Fruit fly (Drosophila melanogaster): Measurements from ENCODE around the gene Pp2C1.

Gene Pp2C1

dm6 chrX:4699775-4700174, 13.1 kb upstream of the Pp2C1 start:
- TF ChIP-seq OdsH (GFP tag; optimal IDR thresholded peaks at IDR 0.05) (peak; percentile 3), svp (GFP tag) (peak; percentile 71), CG3919 (GFP tag; optimal IDR thresholded peaks at IDR 0.05) (peak; percentile 19), Eip75B (GFP tag; optimal IDR thresholded peaks at IDR 0.05) (peak; percentile 47), fkh (GFP tag; optimal IDR thresholded peaks at IDR 0.05) (no peak), Sox14 (GFP tag; optimal IDR thresholded peaks at IDR 0.05) (no peak), CG11902 (GFP tag; optimal IDR thresholded peaks at IDR 0.05) (no peak), CG1621 (tag; optimal IDR thresholded peaks at IDR 0.05) (no peak), CG31627 (GFP tag; optimal IDR thresholded peaks at IDR 0.05) (no peak), pdm3 (GFP tag; optimal IDR thresholded peaks at IDR 0.05) (peak; percentile 6), Ets21C (GFP tag; optimal IDR thresholded peaks at IDR 0.05) (no peak), CG6276 (GFP tag; optimal IDR thresholded peaks at IDR 0.05) (no peak), CG8319 (GFP tag; optimal IDR thresholded peaks at IDR 0.05) (no peak), Met (GFP tag; optimal IDR thresholded peaks at IDR 0.05) (peak; percentile 24), Smox (GFP tag; optimal IDR thresholded peaks at IDR 0.05) (peak; percentile 30), Sox102F (GFP tag; optimal IDR thresholded peaks at IDR 0.05) (no peak), Hr4 (GFP tag; optimal IDR thresholded peaks at IDR 0.05) (no peak), ss (GFP tag; optimal IDR thresholded peaks at IDR 0.05) (no peak), CG11762 (GFP tag; optimal IDR thresholded peaks at IDR 0.05; ENCODE audit: insufficient read depth) (no peak), Lpt (GFP tag; optimal IDR thresholded peaks at IDR 0.05) (no peak), CG6163 (GFP tag; IDR thresholded peaks at IDR 0.05) (no peak), Eip93F (GFP tag; optimal IDR thresholded peaks at IDR 0.05) (no peak), achi (GFP tag; optimal IDR thresholded peaks at IDR 0.05) (peak; percentile 16), Hr39 (GFP tag; optimal IDR thresholded peaks at IDR 0.05) (peak; percentile 17), CG32006 (GFP tag; optimal IDR thresholded peaks at IDR 0.05) (peak; percentile 23), vri (GFP tag; optimal IDR thresholded peaks at IDR 0.05) (no peak), CG11294 (GFP tag; IDR thresholded peaks at IDR 0.05) (no peak), fd59A (GFP tag; optimal IDR thresholded peaks at IDR 0.05) (no peak), CG8119 (GFP tag; IDR thresholded peaks at IDR 0.05) (peak; percentile 35; the same call in 2 of the 3 replicates), CG6792 (GFP tag; optimal IDR thresholded peaks at IDR 0.05) (peak; percentile 18), esn (GFP tag; optimal IDR thresholded peaks at IDR 0.05) (peak; percentile 29), Gug (GFP tag; IDR thresholded peaks at IDR 0.05) (no peak), Hr38 (GFP tag; optimal IDR thresholded peaks at IDR 0.05) (no peak), topi (GFP tag; optimal IDR thresholded peaks at IDR 0.05) (no peak), Sox15 (GFP tag; optimal IDR thresholded peaks at IDR 0.05) (no peak), CG34406 (GFP tag; optimal IDR thresholded peaks at IDR 0.05) (peak; percentile 12), CG6808 (GFP tag; optimal IDR thresholded peaks at IDR 0.05) (no peak), CG10631 (GFP tag; optimal IDR thresholded peaks at IDR 0.05) (peak; percentile 19), dac (GFP tag; optimal IDR thresholded peaks at IDR 0.05) (no peak), Eip78C (GFP tag) (peak; percentile 65), net (GFP tag; optimal IDR thresholded peaks at IDR 0.05) (no peak), Ets96B (tag; optimal IDR thresholded peaks at IDR 0.05) (no peak), salr (GFP tag; optimal IDR thresholded peaks at IDR 0.05) (no peak), CG9139 (GFP tag; optimal IDR thresholded peaks at IDR 0.05) (no peak), CG6854 (GFP tag; optimal IDR thresholded peaks at IDR 0.05) (no peak), CG4318 (GFP tag; optimal IDR thresholded peaks at IDR 0.05) (no peak), CG16779 (tag; optimal IDR thresholded peaks at IDR 0.05) (no peak), acj6 (GFP tag; optimal IDR thresholded peaks at IDR 0.05) (peak; percentile 19), fd85E (GFP tag; optimal IDR thresholded peaks at IDR 0.05) (no peak), CG3032 (tag; optimal IDR thresholded peaks at IDR 0.05) (no peak), eg (GFP tag; IDR thresholded peaks at IDR 0.05) (no peak; the same call in 2 of the 3 replicates), CG10669 (GFP tag; optimal IDR thresholded peaks at IDR 0.05) (no peak), Blimp-1 (GFP tag; optimal IDR thresholded peaks at IDR 0.05) (no peak)

Data from whole organism, prepupa.